Worm (Caenorhabditis elegans) whole organism, L4 larva: ENCODE results near the gene F35E8.2.

ENCODE experiments used
- F26F4.8 ChIP-seq: fragments of 200-800 bp; sonication (Bioruptor generic); conservative IDR thresholded peaks from 2 replicates; pipeline ENCODE4 v1.3.6; 2022; ENCODE audit warnings: missing genetic modification characterization, missing compliant biosample characterization
- T20F7.1 ChIP-seq: fragments of 200-800 bp; sonication (Bioruptor generic); optimal IDR thresholded peaks from 2 replicates; lab custom pipeline; 2018; ENCODE audit warnings: mild to moderate bottlenecking, missing genetic modification characterization, missing compliant biosample characterization
- Y105C5A.15 ChIP-seq: fragments of 200-800 bp; sonication (Bioruptor generic); IDR thresholded peaks from 2 replicates; pipeline ENCODE4 v1.3.6; 2022; ENCODE audit warnings: missing genetic modification characterization, missing compliant biosample characterization
- aly-2 ChIP-seq: sonication (generic microtip); optimal IDR thresholded peaks from 2 replicates; lab custom pipeline; 2018; ENCODE audit warnings: missing biosample characterization, missing genetic modification characterization
- arid-1 ChIP-seq: fragments of 200-800 bp; sonication (Bioruptor generic); conservative IDR thresholded peaks from 2 replicates; pipeline ENCODE4 v1.3.6; 2022; ENCODE audit warnings: missing genetic modification reagents, missing genetic modification characterization, missing compliant biosample characterization
- ceh-20 ChIP-seq: fragments of 200-800 bp; sonication (Bioruptor generic); IDR thresholded peaks from 2 replicates; pipeline ENCODE4 v1.3.6; 2022; ENCODE audit warnings: missing genetic modification reagents, missing genetic modification characterization, missing compliant biosample characterization
- daf-16 ChIP-seq, 3 experiments: sonication (generic microtip); optimal IDR thresholded peaks; 2 replicates each; lab custom pipeline; 2016 to 2017; ENCODE audit warnings: missing genetic modification characterization in 3 of 3, missing genetic modification reagents in 3 of 3, mild to moderate bottlenecking in 2 of 3, missing compliant biosample characterization in 2 of 3, missing biosample characterization in 1 of 3, moderate library complexity in 1 of 3
- dmd-6 ChIP-seq: fragments of 200-800 bp; sonication (Bioruptor generic); IDR thresholded peaks from 2 replicates; pipeline ENCODE4 v1.3.6; 2022; ENCODE audit warnings: missing genetic modification reagents, missing genetic modification characterization, missing compliant biosample characterization
- dpl-1 ChIP-seq: fragments of 150-350 bp; optimal IDR thresholded peaks from 2 replicates; lab custom pipeline; 2014; ENCODE audit warnings: missing biosample characterization, missing genetic modification reagents, missing genetic modification characterization
- dve-1 ChIP-seq: sonication (generic microtip); optimal IDR thresholded peaks from 2 replicates; lab custom pipeline; 2017; ENCODE audit warnings: antibody characterized with exemption, mild to moderate bottlenecking, missing genetic modification characterization, missing compliant biosample characterization; ENCODE audit not compliant: insufficient read depth
- hif-1 ChIP-seq, 2 experiments: sonication (generic microtip); optimal IDR thresholded peaks; 2 replicates each; lab custom pipeline; 2016 to 2017; ENCODE audit warnings: missing compliant biosample characterization in 2 of 2, missing genetic modification characterization in 2 of 2, missing genetic modification reagents in 2 of 2, missing genotype in 2 of 2, mild to moderate bottlenecking in 1 of 2
- hlh-11 ChIP-seq: fragments of 200-800 bp; sonication (Bioruptor generic); optimal IDR thresholded peaks from 2 replicates; lab custom pipeline; 2018; ENCODE audit warnings: mild to moderate bottlenecking, missing genetic modification characterization, missing compliant biosample characterization
- hmg-1.1 ChIP-seq: fragments of 200-800 bp; sonication (Bioruptor generic); IDR thresholded peaks from 2 replicates; pipeline ENCODE4 v1.3.6; 2022; ENCODE audit warnings: missing genetic modification reagents, missing genetic modification characterization, missing compliant biosample characterization
- lin-13 ChIP-seq: fragments of 150-350 bp; optimal IDR thresholded peaks from 2 replicates; lab custom pipeline; 2014; ENCODE audit warnings: missing biosample characterization, missing genetic modification reagents, missing genetic modification characterization
- lin-29 ChIP-seq: fragments of 200-800 bp; sonication (Bioruptor generic); IDR thresholded peaks from 2 replicates; pipeline ENCODE4 v1.3.6; 2022; ENCODE audit warnings: missing genetic modification reagents, missing genetic modification characterization, missing compliant biosample characterization
- lin-39 ChIP-seq: fragments of 150-350 bp; optimal IDR thresholded peaks from 2 replicates; lab custom pipeline; 2014; ENCODE audit warnings: missing biosample characterization, missing genetic modification reagents, missing genetic modification characterization
- madf-9 ChIP-seq: fragments of 200-800 bp; sonication (Bioruptor generic); conservative IDR thresholded peaks from 2 replicates; pipeline ENCODE4 v1.3.6; 2022; ENCODE audit warnings: missing genetic modification reagents, missing genetic modification characterization, missing compliant biosample characterization
- mdl-1 ChIP-seq, 2 experiments: fragments of 150-350 bp in 1 of 2; sonication (generic microtip) in 1 of 2; optimal IDR thresholded peaks; 2 replicates each; lab custom pipeline; 2014 to 2017; ENCODE audit warnings: missing biosample characterization in 2 of 2, missing genetic modification characterization in 2 of 2
- mxl-3 ChIP-seq: fragments of 200-800 bp; sonication (Bioruptor generic); optimal IDR thresholded peaks from 2 replicates; lab custom pipeline; 2018; ENCODE audit warnings: mild to moderate bottlenecking, missing genetic modification characterization, missing compliant biosample characterization
- nhr-10 ChIP-seq: fragments of 150-350 bp; optimal IDR thresholded peaks from 2 replicates; lab custom pipeline; 2014; ENCODE audit warnings: missing biosample characterization, missing genetic modification characterization
- nhr-111 ChIP-seq: fragments of 200-800 bp; sonication (Bioruptor generic); optimal IDR thresholded peaks from 2 replicates; lab custom pipeline; 2018; ENCODE audit warnings: mild to moderate bottlenecking, missing genetic modification characterization, missing compliant biosample characterization
- nhr-76 ChIP-seq: fragments of 150-350 bp; optimal IDR thresholded peaks from 2 replicates; lab custom pipeline; 2014; ENCODE audit warnings: missing biosample characterization, missing genetic modification characterization
- nhr-77 ChIP-seq: fragments of 150-350 bp; optimal IDR thresholded peaks from 2 replicates; lab custom pipeline; 2014; ENCODE audit warnings: missing biosample characterization, missing genetic modification characterization
- pha-4 ChIP-seq, 2 experiments: fragments of 150-350 bp in 1 of 2; fragments of 200-800 bp in 1 of 2; sonication (Bioruptor generic) in 1 of 2; IDR thresholded peaks in 1 of 2; optimal IDR thresholded peaks in 1 of 2; 2 replicates each; pipeline versions ENCODE4 v1.3.6 to Lab custom; 2014 to 2022; ENCODE audit warnings: missing genetic modification characterization in 2 of 2, missing genetic modification reagents in 2 of 2, missing biosample characterization in 1 of 2, missing compliant biosample characterization in 1 of 2
- php-3 ChIP-seq: fragments of 200-800 bp; sonication (Bioruptor generic); IDR thresholded peaks from 2 replicates; pipeline ENCODE4 v1.3.6; 2022; ENCODE audit warnings: missing genetic modification reagents, missing genetic modification characterization, missing compliant biosample characterization
- snpc-1.2 ChIP-seq: fragments of 200-800 bp; sonication (Bioruptor generic); IDR thresholded peaks from 2 replicates; pipeline ENCODE4 v1.3.6; 2022; ENCODE audit warnings: missing genetic modification reagents, missing genetic modification characterization, missing compliant biosample characterization
- snpc-4 ChIP-seq: fragments of 150-350 bp; optimal IDR thresholded peaks from 2 replicates; lab custom pipeline; 2014; ENCODE audit warnings: missing biosample characterization, missing genetic modification characterization
- spr-1 ChIP-seq: sonication (generic microtip); optimal IDR thresholded peaks from 2 replicates; lab custom pipeline; 2016; ENCODE audit warnings: mild to moderate bottlenecking, missing genetic modification characterization, missing compliant biosample characterization
- unc-62 ChIP-seq, 3 experiments: fragments of 150-350 bp in 1 of 3; sonication (generic microtip); optimal IDR thresholded peaks in 2 of 3; peaks in 1 of 3; 1 replicate in 1 of 3; 2 replicates in 2 of 3; lab custom pipeline; 2014 to 2017; ENCODE audit warnings: missing biosample characterization in 3 of 3, missing genetic modification characterization in 3 of 3, missing genetic modification reagents in 3 of 3, missing genotype in 1 of 3
- vab-7 ChIP-seq: fragments of 200-800 bp; sonication (Bioruptor generic); IDR thresholded peaks from 2 replicates; pipeline ENCODE4 v1.3.6; 2022; ENCODE audit warnings: missing genetic modification reagents, missing genetic modification characterization, missing compliant biosample characterization
- zag-1 ChIP-seq: fragments of 150-350 bp; optimal IDR thresholded peaks from 2 replicates; lab custom pipeline; 2014; ENCODE audit warnings: missing biosample characterization, missing genetic modification characterization
- zfp-2 ChIP-seq: sonication (generic microtip); optimal IDR thresholded peaks from 2 replicates; lab custom pipeline; 2016; ENCODE audit warnings: mild to moderate bottlenecking, missing genetic modification characterization, missing compliant biosample characterization
- zfp-3 ChIP-seq: fragments of 200-800 bp; sonication (Bioruptor generic); conservative IDR thresholded peaks from 2 replicates; pipeline ENCODE4 v1.3.6; 2022; ENCODE audit warnings: missing genetic modification reagents, missing genetic modification characterization, missing compliant biosample characterization

F35E8.2 gene

ce11 chrV:15892696-15893095 is 12.8 kb upstream of the F35E8.2 start, which contains the start of gene T06C12.11:
TSS of gene T06C12.11 (plus strand) at chrV:15892996.
- no peak for TF ChIP-seq zfp-3 (GFP tag; lab: Robert Waterston, UW)
- TF ChIP-seq hlh-11, result no peak
- no peak for TF ChIP-seq mdl-1 (tag; optimal IDR thresholded peaks at IDR 0.05; lab: Kevin White, UChicago)
- TF ChIP-seq lin-39 (tag; lab: Kevin White, UChicago), result no peak
- no peak for TF ChIP-seq unc-62 (GFP tag; optimal IDR thresholded peaks at IDR 0.05 in 1 of 2; lab: Kevin White, UChicago)
- TF ChIP-seq unc-62 (tag; optimal IDR thresholded peaks at IDR 0.05; lab: Kevin White, UChicago), result no peak
- no peak for TF ChIP-seq daf-16 (GFP tag; optimal IDR thresholded peaks at IDR 0.05; lab: Kevin White, UChicago)
- TF ChIP-seq daf-16 (tag; optimal IDR thresholded peaks at IDR 0.05; lab: Kevin White, UChicago), result no peak

ce11 chrV:15896671-15897070 is 8.8 kb upstream of the F35E8.2 start, which contains the start of gene nhr-213:
TSS of gene nhr-213 (minus strand) at chrV:15896771.
- TF ChIP-seq arid-1 (GFP tag; lab: Robert Waterston, UW) (no peak), php-3 (GFP tag; lab: Robert Waterston, UW) (no peak), pha-4 (GFP tag; IDR thresholded peaks at IDR 0.05; lab: Robert Waterston, UW) (no peak), pha-4 (tag; optimal IDR thresholded peaks at IDR 0.05; lab: Kevin White, UChicago) (no peak), hif-1 (tag; optimal IDR thresholded peaks at IDR 0.05; lab: Kevin White, UChicago) (no peak), aly-2 (tag; lab: Kevin White, UChicago) (no peak), mdl-1 (tag; optimal IDR thresholded peaks at IDR 0.05; lab: Kevin White, UChicago) (no peak), nhr-111 (GFP tag; lab: Kevin White, UChicago) (no peak), snpc-4 (tag; lab: Kevin White, UChicago) (no peak), Y105C5A.15 (no peak), spr-1 (tag; lab: Kevin White, UChicago) (no peak), nhr-10 (tag; lab: Kevin White, UChicago) (no peak), F26F4.8 (no peak), zfp-2 (tag; lab: Kevin White, UChicago) (no peak), T20F7.1 (no peak), hmg-1.1 (no peak), nhr-76 (no peak), dpl-1 (GFP tag; lab: Kevin White, UChicago) (no peak), lin-13 (GFP tag; lab: Kevin White, UChicago) (no peak)
- TF ChIP-seq, all 104 proteins: peak for 0

- TF ChIP-seq zag-1 (tag; lab: Kevin White, UChicago) (no peak), lin-13 (GFP tag; lab: Kevin White, UChicago) (no peak), dmd-6 (GFP tag; lab: Robert Waterston, UW) (no peak), snpc-1.2 (GFP tag; lab: Robert Waterston, UW) (no peak), vab-7 (GFP tag; lab: Robert Waterston, UW) (no peak), nhr-77 (tag; lab: Kevin White, UChicago) (no peak), zfp-3 (GFP tag; lab: Robert Waterston, UW) (no peak), mxl-3 (no peak), madf-9 (GFP tag; lab: Robert Waterston, UW) (no peak), ceh-20 (GFP tag; lab: Robert Waterston, UW) (no peak), Y105C5A.15 (no peak), nhr-111 (GFP tag; lab: Kevin White, UChicago) (no peak), dve-1 (no peak), pha-4 (GFP tag; IDR thresholded peaks at IDR 0.05; lab: Robert Waterston, UW) (no peak), pha-4 (tag; optimal IDR thresholded peaks at IDR 0.05; lab: Kevin White, UChicago) (no peak), unc-62 (GFP tag; optimal IDR thresholded peaks at IDR 0.05 in 1 of 2; lab: Kevin White, UChicago) (no peak), unc-62 (tag; optimal IDR thresholded peaks at IDR 0.05; lab: Kevin White, UChicago) (no peak)
These were observed 7.8 kb upstream of the F35E8.2 start, which contains the start of gene str-60 for ce11 chrV:15897696-15898095. TSS of gene str-60 (plus strand) at chrV:15897996.

- TF ChIP-seq unc-62 (GFP tag; optimal IDR thresholded peaks at IDR 0.05 in 1 of 2; lab: Kevin White, UChicago) (peak in 1 of 2 experiments; percentile 53), unc-62 (tag; optimal IDR thresholded peaks at IDR 0.05; lab: Kevin White, UChicago) (no peak), lin-29 (no peak)
These were observed 5.8 kb upstream of the F35E8.2 start, which contains the start of gene T06C12.14 for ce11 chrV:15899696-15900095. TSS of gene T06C12.14 (plus strand) at chrV:15899996.
